Fruit fly (Drosophila melanogaster): ENCODE measurements around the gene Taf9.

Taf9 gene

DNA sequence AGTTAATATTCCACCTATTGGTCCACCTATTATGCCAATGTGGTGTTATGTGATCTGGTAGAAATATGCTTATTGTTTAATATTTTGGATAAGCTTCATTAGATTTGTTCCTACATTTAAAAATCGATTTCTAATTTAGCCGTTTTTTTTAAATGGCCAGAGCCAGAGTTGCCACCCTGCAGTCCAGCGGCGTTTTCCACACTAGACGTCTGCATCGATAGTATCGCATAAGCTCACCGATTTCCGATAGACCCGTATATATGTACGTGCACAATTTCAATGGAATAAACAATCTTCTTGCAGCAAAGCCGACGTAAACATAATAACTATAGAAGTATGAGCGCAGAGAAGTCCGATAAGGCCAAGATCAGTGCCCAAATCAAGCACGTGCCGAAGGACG is at the start of gene Taf9:
Gene Taf9 (plus strand): TSS at position 239 of the 400 bp plus-strand sequence.
- no peak for TF ChIP-seq noc (tag; optimal IDR thresholded peaks at IDR 0.05)

DNA sequence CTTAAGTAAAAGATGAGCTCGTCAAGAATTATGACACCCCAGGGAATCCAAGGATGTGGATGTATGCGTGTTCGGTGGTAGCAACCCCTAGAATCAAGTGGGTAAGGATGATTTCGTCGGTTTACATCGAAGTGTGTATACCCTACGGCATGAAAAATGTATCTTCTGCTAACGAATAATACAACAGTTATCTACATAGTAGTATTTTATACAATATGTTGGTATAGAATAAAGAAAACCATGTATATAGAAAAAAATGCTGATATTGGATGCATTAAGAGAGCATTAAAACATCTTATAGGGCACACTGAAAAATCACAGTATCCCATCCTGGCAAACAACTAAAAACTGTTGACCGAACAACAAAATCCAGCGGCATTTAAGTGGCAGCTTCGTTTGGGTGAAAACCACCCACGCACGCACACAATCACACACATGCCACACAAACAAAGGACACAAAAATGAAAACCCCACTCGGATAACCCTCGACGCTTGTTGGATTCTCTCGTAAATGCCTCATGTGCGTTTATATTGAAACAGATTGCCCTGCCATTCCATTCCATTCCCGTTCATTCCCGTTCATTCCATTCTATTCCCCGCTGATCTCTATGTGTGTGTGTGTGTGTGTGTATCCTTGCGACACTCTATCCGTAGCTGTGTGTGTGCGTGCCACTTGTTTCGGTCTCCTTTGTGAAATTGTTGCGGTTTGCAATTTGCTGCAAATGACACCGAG is 42.7 kb upstream of the Taf9 start:
- no peak for TF ChIP-seq noc (tag; optimal IDR thresholded peaks at IDR 0.05)

DNA sequence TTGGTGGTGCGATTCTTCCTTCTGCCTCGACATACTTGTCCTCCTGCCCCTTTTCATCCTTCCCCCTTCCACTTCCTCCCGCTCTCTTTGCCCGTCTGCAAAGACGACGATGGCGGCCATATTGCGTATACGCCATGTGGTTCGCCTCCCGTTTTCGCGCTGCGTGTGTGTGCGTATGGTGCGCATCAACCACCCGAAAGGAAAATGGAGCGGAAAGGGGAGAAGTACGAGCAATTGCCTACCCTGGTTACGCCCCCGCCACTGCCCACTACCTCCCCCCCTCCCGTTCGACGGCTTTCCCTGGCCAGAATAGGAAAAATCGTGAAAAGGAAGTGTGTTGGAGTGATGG is 42.2 kb upstream of the Taf9 start:
- no peak for TF ChIP-seq noc (tag; optimal IDR thresholded peaks at IDR 0.05)

DNA sequence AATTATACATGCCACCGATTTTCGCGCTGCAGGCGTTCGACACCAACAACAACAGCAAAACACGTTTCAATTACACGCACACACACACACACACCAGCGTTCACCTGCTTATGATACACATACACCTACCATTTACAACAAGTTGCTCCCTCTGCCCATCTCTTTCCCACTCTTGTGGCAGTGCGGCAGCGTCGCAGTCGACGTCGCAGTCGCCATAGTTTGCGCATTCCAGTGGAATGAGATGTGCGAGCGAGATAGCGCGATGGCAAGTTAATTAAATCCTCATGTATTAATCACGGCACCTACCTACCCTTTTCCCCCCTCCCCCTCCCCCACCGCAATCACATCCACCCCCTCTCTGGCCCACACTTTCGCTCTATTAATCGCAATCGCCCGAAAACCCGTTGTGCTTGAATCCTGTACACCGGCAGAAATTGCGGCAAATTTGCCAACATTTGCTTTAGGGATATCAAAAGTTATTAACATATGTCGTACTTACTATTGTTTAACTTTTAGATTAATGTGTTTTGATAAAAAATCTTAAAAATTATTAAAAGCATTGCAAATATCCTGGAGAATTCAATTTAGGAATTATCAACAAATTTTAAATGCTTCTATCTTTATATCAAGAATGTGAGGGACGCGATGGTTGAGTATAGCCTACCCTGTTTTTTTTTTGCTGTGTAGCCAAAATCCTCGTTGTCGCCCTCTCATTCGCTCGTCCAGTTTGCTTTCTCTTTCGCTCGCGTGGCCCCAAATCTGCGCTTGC is 39.4 kb upstream of the Taf9 start:
- peak; percentile 18 for TF ChIP-seq noc (tag; optimal IDR thresholded peaks at IDR 0.05)

DNA sequence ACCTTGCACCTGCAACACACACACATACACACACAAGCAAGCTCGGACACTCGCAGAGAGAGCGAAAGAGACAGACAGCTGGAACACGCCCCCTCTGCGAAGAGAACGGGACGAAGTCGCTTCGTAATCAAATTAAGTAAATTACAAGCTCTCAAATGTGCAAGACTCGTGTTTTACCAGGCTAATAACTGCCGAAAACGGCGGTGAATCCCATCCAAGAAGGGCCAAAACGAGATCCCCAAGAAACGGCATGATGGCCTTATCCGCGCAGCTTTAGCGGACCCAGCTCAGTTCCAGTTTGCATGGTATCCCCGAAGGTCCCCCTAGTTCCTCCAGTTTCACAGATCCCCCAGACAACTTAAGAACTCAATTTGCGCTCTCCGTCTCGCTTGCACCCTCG is 37.9 kb upstream of the Taf9 start:
- no peak for TF ChIP-seq noc (tag; optimal IDR thresholded peaks at IDR 0.05)

DNA sequence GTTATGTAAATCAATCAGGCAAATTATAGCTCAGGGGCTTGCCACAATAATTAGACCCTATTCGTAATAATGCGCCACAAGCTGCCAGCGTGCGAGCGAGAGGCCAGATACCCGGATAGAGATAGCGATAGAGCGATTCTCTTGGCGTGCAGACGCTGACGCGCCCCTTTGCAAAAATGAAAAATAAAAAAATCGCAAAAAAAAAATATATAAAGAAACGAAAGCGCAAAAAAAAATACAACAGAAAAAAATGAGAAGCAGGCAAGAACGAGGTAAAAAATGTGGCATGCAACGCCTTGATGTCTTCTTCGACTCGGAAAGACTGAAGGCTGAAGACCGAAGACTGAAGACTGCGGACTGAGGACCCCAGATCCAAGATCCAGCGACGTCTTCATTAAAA is 35.6 kb upstream of the Taf9 start:
- TF ChIP-seq noc (tag; optimal IDR thresholded peaks at IDR 0.05) = no peak

DNA sequence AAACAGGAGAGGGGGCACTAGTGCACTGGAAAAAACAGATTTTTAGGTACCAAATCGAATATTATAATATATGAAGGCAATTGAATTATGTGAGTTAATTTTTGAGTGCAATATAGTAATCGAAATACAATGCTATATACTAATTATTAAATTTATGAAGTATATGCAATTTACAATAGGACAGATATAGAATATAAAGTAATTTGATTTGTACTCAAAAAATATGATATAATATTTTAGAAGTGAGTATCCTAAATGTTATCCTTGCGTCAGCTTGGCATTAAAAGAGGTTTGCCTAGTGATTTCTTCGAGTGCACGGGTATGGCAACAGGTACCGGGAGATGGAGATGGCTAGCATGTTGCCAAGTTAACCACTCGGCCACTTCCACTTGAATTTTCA is 35.0 kb upstream of the Taf9 start:
- no peak for TF ChIP-seq noc (tag; optimal IDR thresholded peaks at IDR 0.05)

DNA sequence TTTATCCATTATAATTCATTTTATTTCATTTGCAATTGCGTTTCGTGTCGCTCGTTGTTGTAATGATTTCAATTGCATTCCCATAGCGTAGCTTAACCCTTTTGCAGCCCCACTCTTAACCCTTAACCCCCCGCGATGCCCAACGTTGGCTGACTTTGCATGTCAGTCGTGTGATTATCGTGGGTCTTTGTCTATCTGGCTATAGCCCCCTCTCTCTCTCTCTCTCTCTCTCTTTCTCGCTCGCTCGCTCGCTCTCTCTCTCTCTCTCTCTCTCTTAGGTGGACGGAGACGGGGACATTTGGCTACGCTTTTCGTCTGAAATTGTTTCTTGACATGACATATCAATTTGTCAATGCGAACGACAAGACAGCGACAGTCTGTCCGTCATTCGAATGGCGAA is 29.8 kb upstream of the Taf9 start:
- TF ChIP-seq noc (tag; optimal IDR thresholded peaks at IDR 0.05) = no peak

DNA sequence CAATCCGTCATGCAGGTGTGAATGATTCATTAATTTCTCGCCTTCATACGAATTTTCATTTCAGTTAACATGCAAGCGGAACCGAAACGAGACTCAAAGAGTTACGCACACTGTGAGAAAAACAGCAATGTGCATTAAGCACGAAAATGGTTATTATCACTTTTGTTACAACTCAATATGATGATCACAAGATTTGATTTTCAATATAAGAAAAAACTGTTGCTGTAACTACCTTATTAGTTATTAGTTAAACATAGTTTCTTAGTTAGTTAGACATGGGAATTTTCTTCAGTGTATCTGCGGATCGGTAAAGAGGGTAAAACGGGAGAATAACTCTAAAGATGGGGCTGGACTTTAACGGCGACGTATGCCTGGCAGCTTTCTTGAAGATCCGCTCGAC is 27.2 kb upstream of the Taf9 start:
- TF ChIP-seq noc (tag; optimal IDR thresholded peaks at IDR 0.05) = no peak

DNA sequence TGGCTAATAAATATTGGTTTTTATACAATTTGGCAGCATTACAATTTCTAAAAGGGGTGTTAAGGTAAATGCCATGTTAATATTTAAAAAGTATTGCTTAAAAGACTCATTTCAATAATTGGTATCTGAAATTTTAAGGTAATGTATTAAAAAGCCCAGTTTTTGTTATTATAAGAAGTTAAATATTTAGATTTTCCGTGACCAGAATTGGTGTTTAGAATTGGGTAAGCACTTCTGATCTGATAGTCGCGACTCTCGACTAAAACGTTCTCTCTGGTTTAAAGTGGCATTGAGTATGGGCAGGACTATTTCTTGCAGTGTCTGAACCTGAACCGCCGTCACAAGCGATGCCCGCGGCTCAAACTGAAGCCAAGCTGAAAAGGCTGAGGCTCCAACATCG is 25.5 kb upstream of the Taf9 start:
- no peak for TF ChIP-seq noc (tag; optimal IDR thresholded peaks at IDR 0.05)

DNA sequence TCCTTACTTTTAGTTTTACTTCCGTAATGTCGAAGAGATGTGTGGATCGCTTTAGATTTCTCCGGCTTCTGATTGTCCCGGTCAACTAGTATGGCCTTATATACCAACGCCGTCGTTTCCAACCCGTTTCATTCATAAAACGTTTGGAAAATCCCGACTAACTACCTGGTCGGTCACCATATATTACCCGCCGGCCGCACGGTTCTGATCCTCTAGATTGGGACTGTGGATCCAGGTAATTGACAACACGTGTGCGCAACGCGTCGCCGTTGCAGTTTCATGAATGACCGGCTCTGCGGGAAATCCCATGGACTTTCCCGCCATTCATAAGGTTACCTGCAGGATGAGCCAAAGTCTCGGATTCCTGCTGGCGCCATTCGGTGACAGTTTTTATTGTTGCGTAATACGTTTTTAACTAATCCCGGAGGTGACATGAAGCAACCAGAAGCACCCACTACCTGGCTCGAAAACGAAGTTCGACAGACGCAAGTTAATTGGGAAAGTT is 22.3 kb upstream of the Taf9 start, which contains the start of gene CG12986:
Gene CG12986 (minus strand): TSS at position 51 of the 505 bp plus-strand sequence.
- no peak for TF ChIP-seq noc (tag; optimal IDR thresholded peaks at IDR 0.05)

DNA sequence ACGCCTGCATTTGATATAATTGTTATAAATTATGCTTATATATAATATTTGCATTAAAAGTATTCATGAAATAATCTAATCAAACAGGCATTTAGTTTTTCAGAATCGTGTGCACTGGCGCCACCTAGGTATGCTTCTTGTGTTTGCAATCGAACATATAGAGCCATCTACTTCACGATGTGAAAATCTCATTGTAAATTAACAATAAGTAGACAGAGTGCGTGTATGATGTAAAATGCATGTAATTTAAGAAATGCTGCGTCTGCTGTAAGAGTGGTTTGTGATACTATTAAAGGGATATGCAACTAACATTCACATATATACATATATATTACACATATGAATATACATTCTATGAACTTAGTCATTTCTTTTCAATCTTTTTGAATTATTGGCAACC is 21.7 kb upstream of the Taf9 start:
- no peak for TF ChIP-seq noc (tag; optimal IDR thresholded peaks at IDR 0.05)

DNA sequence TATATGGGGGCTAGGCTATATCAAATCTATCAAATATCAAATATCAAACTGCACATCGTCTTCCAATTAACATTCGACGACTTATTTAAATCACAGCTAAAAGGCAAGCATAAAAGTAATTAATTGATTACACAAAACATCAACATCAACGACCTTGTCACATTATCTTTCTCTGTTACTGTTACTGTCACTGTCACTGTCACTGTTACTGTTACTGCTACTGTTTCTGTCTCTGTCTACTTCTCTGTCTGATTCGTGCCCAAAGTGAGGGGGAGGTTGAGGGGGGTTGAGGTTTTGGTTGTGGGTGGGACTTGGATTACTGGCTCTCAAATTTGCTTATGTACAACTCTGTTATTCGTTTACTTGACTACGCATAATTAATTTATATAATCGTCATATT is 20.5 kb upstream of the Taf9 start:
- no peak for TF ChIP-seq noc (tag; optimal IDR thresholded peaks at IDR 0.05)

DNA sequence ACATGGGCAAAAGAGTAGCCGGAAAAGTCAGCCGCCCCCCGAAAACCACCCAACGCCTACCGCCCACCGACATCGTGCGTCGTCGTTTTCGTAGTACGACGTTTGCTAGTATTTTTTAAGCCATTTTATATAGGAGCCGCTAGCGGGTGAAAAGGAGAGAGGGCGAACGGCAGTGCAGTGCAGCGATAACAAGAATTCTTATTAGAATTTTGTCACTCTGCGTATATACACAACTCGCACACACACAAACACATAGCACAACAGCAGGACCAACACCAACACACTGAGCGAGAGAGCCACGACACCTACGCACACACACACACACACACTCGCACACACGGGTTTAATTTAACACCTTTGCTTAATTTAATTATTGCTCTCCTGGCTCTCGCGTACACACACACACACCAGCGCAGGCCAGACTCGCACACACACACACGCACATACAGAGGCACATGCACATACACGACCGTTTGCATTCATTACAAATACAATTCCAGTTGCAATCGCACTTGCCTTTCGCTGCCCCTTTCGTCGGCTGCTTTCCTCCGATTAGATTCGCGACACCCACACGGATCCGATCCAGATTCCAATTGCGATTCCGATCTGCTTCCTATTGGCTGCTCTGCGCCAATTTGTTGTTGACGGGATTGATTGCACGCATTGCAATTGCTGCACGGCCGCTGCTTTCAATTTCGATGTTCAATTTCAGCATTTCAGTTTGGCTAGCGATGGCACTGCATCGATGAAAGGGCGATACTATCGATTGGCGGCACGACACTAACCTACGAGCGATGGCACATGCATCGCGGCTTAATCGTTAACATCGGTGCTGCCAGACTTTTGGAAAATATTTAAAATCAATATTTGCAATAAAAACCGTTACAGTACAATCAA is 14.9 kb upstream of the Taf9 start, which contains the start of gene Socs16D:
Gene Socs16D (minus strand): TSS at position 758 of the 897 bp plus-strand sequence.
- TF ChIP-seq noc (tag; optimal IDR thresholded peaks at IDR 0.05) = no peak

DNA sequence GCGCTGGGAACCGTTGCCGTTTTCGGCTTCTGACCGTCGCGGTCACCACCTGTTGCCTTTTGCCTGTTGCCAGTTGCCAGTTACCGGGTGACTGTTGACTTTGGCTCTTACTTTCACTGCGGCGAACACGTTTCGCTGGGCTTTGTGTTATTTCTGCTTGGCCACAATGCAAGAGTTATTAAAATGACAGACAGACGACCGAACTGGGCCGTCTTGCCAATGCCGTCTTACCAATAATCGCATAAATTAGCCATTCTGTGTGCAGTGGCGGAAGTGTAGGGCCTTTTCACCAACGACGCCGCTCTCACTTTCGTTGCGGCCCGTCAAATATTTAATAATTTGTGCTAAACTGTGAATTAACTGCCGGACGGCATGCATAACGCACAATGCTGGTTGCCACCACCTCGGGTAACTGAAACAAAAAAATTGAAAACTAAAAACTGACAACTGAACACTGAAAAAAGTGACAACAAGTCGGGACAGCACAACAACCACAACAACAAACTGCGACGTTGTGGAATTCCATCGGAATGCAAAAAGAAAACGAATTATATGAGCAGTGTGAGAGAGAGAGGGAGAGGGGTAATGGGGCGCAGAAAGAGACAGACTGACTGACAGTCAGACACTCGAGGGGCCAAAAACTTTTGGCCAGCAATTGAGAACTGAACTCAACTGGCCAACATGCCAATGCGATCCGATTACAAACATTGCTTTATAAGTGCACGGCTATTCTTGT is 13.5 kb upstream of the Taf9 start:
- TF ChIP-seq noc (tag; optimal IDR thresholded peaks at IDR 0.05) = no peak

Measured in whole organism, larva.